Fruit fly (Drosophila melanogaster) whole organism, adult: ENCODE results near the gene krz.

ENCODE experiments used
- CG11617 ChIP-seq: fragments of 200-800 bp; sonication (Bioruptor generic); optimal IDR thresholded peaks from 2 replicates; lab custom pipeline; 2017; ENCODE audit warnings: mild to moderate bottlenecking, missing biosample characterization, missing genetic modification reagents, missing genetic modification characterization
- CG12768 ChIP-seq: fragments of 200-800 bp; sonication (Bioruptor generic); optimal IDR thresholded peaks from 2 replicates; lab custom pipeline; 2017; ENCODE audit warnings: missing biosample characterization, missing genetic modification characterization, mild to moderate bottlenecking, moderate library complexity, missing genetic modification reagents
- CG14711 ChIP-seq: fragments of 200-800 bp; sonication (Bioruptor generic); optimal IDR thresholded peaks from 2 replicates; lab custom pipeline; 2018; ENCODE audit warnings: missing biosample characterization, mild to moderate bottlenecking, missing genetic modification characterization, moderate library complexity
- CG1620 ChIP-seq: fragments of 200-800 bp; sonication (Bioruptor generic); optimal IDR thresholded peaks from 2 replicates; lab custom pipeline; 2016; ENCODE audit warnings: missing biosample characterization, missing genetic modification characterization
- CG33017 ChIP-seq: fragments of 200-800 bp; sonication (Bioruptor generic); optimal IDR thresholded peaks from 2 replicates; lab custom pipeline; 2018; ENCODE audit warnings: missing biosample characterization, mild to moderate bottlenecking, missing genetic modification characterization, moderate library complexity
- CG5204 ChIP-seq: fragments of 200-800 bp; sonication (Bioruptor generic); optimal IDR thresholded peaks from 2 replicates; lab custom pipeline; 2016; ENCODE audit warnings: missing biosample characterization, missing genetic modification characterization
- CG7045 ChIP-seq: fragments of 200-800 bp; sonication (Bioruptor generic); optimal IDR thresholded peaks from 2 replicates; lab custom pipeline; 2017; ENCODE audit warnings: missing biosample characterization, mild to moderate bottlenecking, missing genetic modification characterization
- CG7101 ChIP-seq: fragments of 200-800 bp; sonication (Bioruptor generic); optimal IDR thresholded peaks from 2 replicates; lab custom pipeline; 2018; ENCODE audit warnings: missing biosample characterization, mild to moderate bottlenecking, missing genetic modification characterization, moderate library complexity
- Clk ChIP-seq: fragments of 200-800 bp; sonication (Bioruptor generic); optimal IDR thresholded peaks from 2 replicates; lab custom pipeline; 2017; ENCODE audit warnings: missing biosample characterization, missing genetic modification characterization
- Crg-1 ChIP-seq: fragments of 200-800 bp; sonication (Bioruptor generic); optimal IDR thresholded peaks from 2 replicates; lab custom pipeline; 2016; ENCODE audit warnings: missing biosample characterization, missing genetic modification characterization
- Hr96 ChIP-seq: fragments of 200-800 bp; sonication (Bioruptor generic); optimal IDR thresholded peaks from 2 replicates; lab custom pipeline; 2016; ENCODE audit warnings: missing biosample characterization, missing genetic modification characterization
- Mnt ChIP-seq: fragments of 200-800 bp; sonication (Bioruptor generic); optimal IDR thresholded peaks from 2 replicates; lab custom pipeline; 2016; ENCODE audit warnings: missing biosample characterization, mild to moderate bottlenecking, missing genetic modification characterization
- bab1 ChIP-seq: fragments of 200-800 bp; sonication (Bioruptor generic); optimal IDR thresholded peaks from 3 replicates; lab custom pipeline; 2019; ENCODE audit warnings: missing biosample characterization, mild to moderate bottlenecking, missing genetic modification characterization, moderate library complexity
- cic ChIP-seq: fragments of 200-800 bp; sonication (Bioruptor generic); optimal IDR thresholded peaks from 2 replicates; lab custom pipeline; 2017; ENCODE audit warnings: missing biosample characterization, mild to moderate bottlenecking, missing genetic modification characterization, moderate library complexity
- cnc ChIP-seq, 2 experiments: fragments of >200 bp; optimal IDR thresholded peaks; 2 replicates each; lab custom pipeline; 2017
- kay ChIP-seq: fragments of 200-800 bp; sonication (Bioruptor generic); peaks from one replicate; lab custom pipeline; 2016; ENCODE audit warnings: missing biosample characterization, missing genetic modification characterization, borderline replicate concordance
- ovo ChIP-seq: fragments of 200-800 bp; sonication (Bioruptor generic); optimal IDR thresholded peaks from 2 replicates; lab custom pipeline; 2016; ENCODE audit warnings: missing biosample characterization, missing genetic modification characterization
- pad ChIP-seq: fragments of 200-800 bp; sonication (Bioruptor generic); optimal IDR thresholded peaks from 3 replicates; lab custom pipeline; 2017; ENCODE audit warnings: missing biosample characterization, missing genetic modification characterization, mild to moderate bottlenecking, moderate library complexity, missing genetic modification reagents
- tj ChIP-seq: fragments of 200-800 bp; sonication (Bioruptor generic); optimal IDR thresholded peaks from 3 replicates; lab custom pipeline; 2017; ENCODE audit warnings: missing biosample characterization, mild to moderate bottlenecking, missing genetic modification characterization, moderate library complexity
- toe ChIP-seq: fragments of 200-800 bp; sonication (Bioruptor generic); optimal IDR thresholded peaks from 2 replicates; lab custom pipeline; 2016; ENCODE audit warnings: missing biosample characterization, missing genetic modification characterization

Gene krz

DNA sequence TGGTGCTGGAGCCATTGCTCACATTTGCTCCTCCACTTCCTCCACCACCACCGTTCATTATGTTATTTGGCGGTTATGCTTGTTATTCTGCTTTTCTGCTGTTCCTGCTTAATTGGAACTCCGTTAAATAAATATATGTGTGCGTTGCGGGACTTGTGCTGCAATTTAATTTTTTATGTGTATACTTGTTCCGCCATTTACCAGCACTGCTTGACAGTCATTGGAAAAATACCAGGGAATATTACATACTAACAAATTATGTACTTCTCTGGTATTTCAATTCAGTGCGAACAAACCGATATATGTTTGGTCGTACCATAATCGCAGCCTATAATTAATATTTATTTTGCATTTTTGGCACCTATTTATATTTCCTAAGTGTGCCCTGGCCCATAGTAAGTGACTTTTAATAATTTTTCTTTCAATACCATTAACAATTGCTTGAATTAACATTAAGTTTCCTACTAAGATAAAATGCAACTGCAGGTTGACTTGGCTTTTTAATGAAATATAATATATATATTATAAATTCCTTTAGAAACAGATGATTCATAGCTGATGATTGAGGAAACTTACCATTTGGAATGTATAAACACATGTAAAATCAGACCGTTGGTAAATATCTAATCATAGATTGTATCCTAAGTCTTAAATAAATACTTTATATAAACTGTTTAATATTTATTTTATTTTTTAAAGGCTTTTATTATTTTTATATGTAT is at the start of gene krz, which contains the start of gene mod:
Gene krz, minus strand, starts transcription at position 212 of the 722 bp plus-strand sequence.
Gene mod, plus strand, starts transcription at position 279 of the 722 bp plus-strand sequence.
- TF ChIP-seq CG7101: peak; percentile 20
- no peak for TF ChIP-seq CG7045 (GFP tag; lab: Kevin White, UChicago)
- peak; percentile 2 for TF ChIP-seq CG14711 (tag; lab: Kevin White, UChicago)
- peak; percentile 36 for TF ChIP-seq CG1620 (GFP tag; lab: Kevin White, UChicago)
- no peak for TF ChIP-seq cnc (optimal IDR thresholded peaks at IDR 0.05; lab: Kevin White, UChicago)
- TF ChIP-seq ovo (GFP tag; lab: Kevin White, UChicago): no peak
- no peak for TF ChIP-seq Crg-1 (GFP tag; lab: Kevin White, UChicago)
- TF ChIP-seq kay: no peak
- TF ChIP-seq toe (GFP tag; lab: Kevin White, UChicago): peak; percentile 31
- TF ChIP-seq Clk (GFP tag; lab: Kevin White, UChicago): no peak
- peak; percentile 17 for TF ChIP-seq cic
- peak; percentile 37 for TF ChIP-seq bab1 (GFP tag; lab: Kevin White, UChicago)
- peak; percentile 71 for TF ChIP-seq Mnt (GFP tag; lab: Kevin White, UChicago)

DNA sequence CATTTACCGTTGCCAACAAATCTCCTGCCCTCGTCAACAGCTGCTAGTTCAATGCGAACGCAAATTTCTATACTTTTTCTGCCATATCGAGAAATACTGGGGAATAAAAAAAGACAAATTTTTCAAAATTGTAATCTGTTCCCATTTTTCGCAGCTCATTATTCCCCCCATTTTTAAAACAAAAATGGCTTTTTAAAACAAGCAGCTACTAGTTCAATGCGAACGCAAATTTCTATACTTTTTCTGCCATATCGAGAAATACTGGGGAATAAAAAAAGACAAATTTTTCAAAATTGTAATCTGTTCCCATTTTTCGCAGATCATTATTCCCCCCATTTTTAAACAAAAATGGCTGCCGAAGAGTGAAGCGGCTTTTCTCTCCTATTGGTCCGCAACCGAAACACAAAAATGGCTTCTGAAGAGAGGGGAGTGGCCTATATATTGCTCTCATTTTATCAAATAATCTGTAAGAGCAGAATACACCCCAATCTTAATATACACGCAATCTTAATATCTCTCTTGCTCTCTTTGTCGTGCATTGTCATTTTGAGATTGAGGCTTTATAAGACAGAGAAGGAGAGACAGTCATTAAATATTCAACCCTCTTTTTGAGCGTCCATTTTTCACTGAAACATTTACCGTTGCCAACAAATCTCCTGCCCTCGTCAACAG is 20.0 kb upstream of the krz start:
- TF ChIP-seq kay: peak; percentile 11

- peak; percentile 90 for TF ChIP-seq bab1 (GFP tag; lab: Kevin White, UChicago)
- no peak for TF ChIP-seq Clk (GFP tag; lab: Kevin White, UChicago)
- TF ChIP-seq CG1620 (GFP tag; lab: Kevin White, UChicago): peak; percentile 35
- no peak for TF ChIP-seq CG7045 (GFP tag; lab: Kevin White, UChicago)
- peak; percentile 56 for TF ChIP-seq Mnt (GFP tag; lab: Kevin White, UChicago)
- peak; percentile 11 for TF ChIP-seq toe (GFP tag; lab: Kevin White, UChicago)
- peak; percentile 28 for TF ChIP-seq CG33017 (tag; lab: Kevin White, UChicago)
- peak; percentile 23 for TF ChIP-seq pad
- TF ChIP-seq ovo (GFP tag; lab: Kevin White, UChicago): no peak
- TF ChIP-seq CG14711 (tag; lab: Kevin White, UChicago): peak; percentile 18
- peak; percentile 28 for TF ChIP-seq CG7101
- no peak for TF ChIP-seq CG12768 (GFP tag; lab: Kevin White, UChicago)
- TF ChIP-seq CG5204 (GFP tag; lab: Kevin White, UChicago): no peak
- peak; percentile 78 for TF ChIP-seq kay
- TF ChIP-seq Hr96: no peak
- TF ChIP-seq cic: no peak
- peak; percentile 91 for TF ChIP-seq tj (GFP tag; lab: Kevin White, UChicago)
- no peak for TF ChIP-seq CG11617
- no peak for TF ChIP-seq Crg-1 (GFP tag; lab: Kevin White, UChicago)
- TF ChIP-seq cnc (optimal IDR thresholded peaks at IDR 0.05; lab: Kevin White, UChicago): no peak
These were observed 16.4 kb upstream of the krz start, which contains the start of gene Map205 for dm6 chr3R:32068110-32068685. Map205 (minus strand) TSS chr3R:32068441.

dm6 chr3R:32060214-32060613 is 8.4 kb upstream of the krz start:
- TF ChIP-seq CG5204 (GFP tag; lab: Kevin White, UChicago): no peak
- no peak for TF ChIP-seq tj (GFP tag; lab: Kevin White, UChicago)
- TF ChIP-seq CG11617: no peak
- TF ChIP-seq CG1620 (GFP tag; lab: Kevin White, UChicago): no peak

- TF ChIP-seq Mnt (GFP tag; lab: Kevin White, UChicago) (peak; percentile 95), CG11617 (no peak), ovo (GFP tag; lab: Kevin White, UChicago) (no peak), CG5204 (GFP tag; lab: Kevin White, UChicago) (no peak), CG7101 (no peak), toe (GFP tag; lab: Kevin White, UChicago) (no peak), CG12768 (GFP tag; lab: Kevin White, UChicago) (no peak), bab1 (GFP tag; lab: Kevin White, UChicago) (peak; percentile 38), pad (no peak), Hr96 (no peak), CG1620 (GFP tag; lab: Kevin White, UChicago) (no peak)
These were observed 667 bp upstream of the krz start for dm6 chr3R:32052504-32052815.

- TF ChIP-seq cnc (optimal IDR thresholded peaks at IDR 0.05; lab: Kevin White, UChicago) (no peak), CG1620 (GFP tag; lab: Kevin White, UChicago) (no peak), tj (GFP tag; lab: Kevin White, UChicago) (peak; percentile 2), bab1 (GFP tag; lab: Kevin White, UChicago) (no peak), CG7045 (GFP tag; lab: Kevin White, UChicago) (peak; percentile 23), CG5204 (GFP tag; lab: Kevin White, UChicago) (no peak), Mnt (GFP tag; lab: Kevin White, UChicago) (no peak), CG33017 (tag; lab: Kevin White, UChicago) (peak; percentile 12), Hr96 (no peak), CG12768 (GFP tag; lab: Kevin White, UChicago) (peak; percentile 57), toe (GFP tag; lab: Kevin White, UChicago) (no peak), CG11617 (no peak), kay (peak; percentile 94), Crg-1 (GFP tag; lab: Kevin White, UChicago) (no peak), ovo (GFP tag; lab: Kevin White, UChicago) (no peak), pad (no peak), cic (peak; percentile 69), CG7101 (peak; percentile 46), CG14711 (tag; lab: Kevin White, UChicago) (peak; percentile 18), Clk (GFP tag; lab: Kevin White, UChicago) (no peak)
These were observed 1.1 kb downstream of the krz start for dm6 chr3R:32050685-32051084.
